Worm (Caenorhabditis elegans) whole organism, dauer: ENCODE measurements around the gene str-171.

Experiments used
- unc-62 ChIP-seq: sonication (generic microtip); optimal IDR thresholded peaks from 2 replicates; lab custom pipeline; 2017; ENCODE audit warnings: missing biosample characterization, missing genetic modification reagents, missing genetic modification characterization

Gene str-171

DNA sequence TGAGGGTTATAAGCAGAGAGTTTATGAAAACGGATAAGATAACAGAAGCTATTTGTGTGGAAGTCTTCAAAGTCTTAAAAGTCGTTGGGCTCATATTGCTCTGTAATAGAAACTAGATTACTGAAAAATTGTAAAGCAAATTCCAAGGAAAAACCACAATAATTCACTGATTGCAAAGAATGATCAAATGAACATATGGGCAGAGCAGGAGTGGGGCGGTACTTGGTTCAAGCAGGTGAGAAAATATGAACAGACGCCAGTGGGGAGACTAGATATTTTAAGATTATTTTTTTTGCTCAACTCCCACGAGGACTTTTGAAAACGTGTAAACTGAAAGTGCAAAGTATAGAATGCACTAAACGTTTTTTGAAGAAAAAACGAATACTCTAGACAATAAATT is at the start of gene str-171:
str-171 (minus strand) TSS at position 101 of the 400 bp plus-strand sequence.
- TF ChIP-seq unc-62 (GFP tag; lab: Kevin White, UChicago): no peak

DNA sequence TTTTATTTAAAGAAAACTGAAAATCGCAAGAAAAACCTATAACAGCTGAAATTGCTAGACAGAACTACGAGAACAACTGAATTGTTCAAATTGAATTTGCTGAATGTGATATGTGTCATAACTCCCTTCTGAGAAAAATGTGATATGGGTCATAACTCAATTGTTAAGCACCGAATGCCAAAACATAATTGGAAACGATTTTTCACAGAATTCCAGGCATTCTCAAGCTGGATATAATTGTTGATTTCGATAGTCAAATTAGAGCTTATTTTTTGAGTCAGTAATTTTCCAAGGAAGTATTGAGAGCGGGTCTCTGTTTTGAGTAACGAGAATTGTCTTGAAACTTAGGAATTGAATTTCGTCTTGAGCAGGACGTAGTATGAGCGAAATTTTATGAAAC is 49.6 kb upstream of the str-171 start:
- no peak for TF ChIP-seq unc-62 (GFP tag; lab: Kevin White, UChicago)

DNA sequence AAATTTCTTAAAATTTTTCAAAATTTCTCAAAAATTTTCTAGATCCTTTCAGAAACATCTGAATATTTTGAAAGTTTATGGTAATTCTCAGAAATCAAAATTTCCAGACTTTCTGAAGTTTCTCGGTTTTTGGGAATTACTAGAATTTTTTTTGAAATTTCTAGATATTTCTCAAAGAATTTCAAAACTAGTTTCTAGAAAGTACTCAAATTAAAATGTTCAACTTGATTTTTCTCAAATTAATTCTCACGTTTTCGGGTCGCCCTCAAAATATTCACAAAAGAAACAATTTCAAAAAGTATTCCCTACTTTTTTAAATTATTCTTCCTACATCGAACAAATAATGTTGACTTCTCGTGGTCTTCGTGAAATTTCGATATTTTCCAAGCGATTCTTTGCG is 47.4 kb upstream of the str-171 start, which contains the start of gene T09F5.10:
T09F5.10 (plus strand) TSS at position 301 of the 400 bp plus-strand sequence.
- TF ChIP-seq unc-62 (GFP tag; lab: Kevin White, UChicago): no peak

DNA sequence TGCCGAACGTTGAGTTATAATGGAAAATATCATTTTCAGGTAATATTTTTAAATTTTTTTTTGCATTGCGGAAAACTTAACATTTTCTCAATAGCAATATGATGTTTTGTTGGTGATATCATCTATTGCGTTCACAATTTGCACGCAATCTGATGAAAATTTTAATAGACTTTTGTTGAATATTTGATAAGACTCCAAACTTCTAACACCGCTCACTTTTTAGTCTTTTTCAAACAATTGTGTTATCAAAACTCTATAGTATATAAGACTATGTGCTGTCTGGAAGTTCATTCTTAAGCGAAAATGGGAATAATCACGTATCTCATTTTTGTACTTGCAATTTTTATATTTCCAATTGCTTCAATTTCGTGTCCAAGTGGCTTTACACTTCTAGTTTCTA is 43.1 kb upstream of the str-171 start, which contains the start of gene clec-47:
clec-47 (plus strand) TSS at position 301 of the 400 bp plus-strand sequence.
- no peak for TF ChIP-seq unc-62 (GFP tag; lab: Kevin White, UChicago)

DNA sequence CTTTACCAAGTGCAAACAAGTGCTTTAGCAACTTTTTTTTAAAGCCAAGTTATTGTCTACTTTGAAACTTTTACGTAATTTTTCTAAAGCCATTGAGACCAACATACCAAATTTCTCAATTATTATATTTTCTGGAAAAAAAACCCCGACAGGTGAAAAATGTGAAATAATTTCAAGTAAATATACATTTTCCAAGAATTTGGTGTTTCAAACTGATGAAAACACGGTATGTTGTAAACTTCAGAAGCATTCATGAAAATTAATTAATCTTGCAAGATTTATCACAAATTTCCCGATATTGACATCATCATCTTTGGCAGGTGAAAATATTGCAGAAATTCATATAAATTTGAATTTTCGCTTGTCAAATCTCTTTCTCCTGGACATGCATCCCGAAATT is 30.4 kb upstream of the str-171 start, which contains the start of gene srz-11:
srz-11 (plus strand) TSS at position 386 of the 400 bp plus-strand sequence.
- no peak for TF ChIP-seq unc-62 (GFP tag; lab: Kevin White, UChicago)

DNA sequence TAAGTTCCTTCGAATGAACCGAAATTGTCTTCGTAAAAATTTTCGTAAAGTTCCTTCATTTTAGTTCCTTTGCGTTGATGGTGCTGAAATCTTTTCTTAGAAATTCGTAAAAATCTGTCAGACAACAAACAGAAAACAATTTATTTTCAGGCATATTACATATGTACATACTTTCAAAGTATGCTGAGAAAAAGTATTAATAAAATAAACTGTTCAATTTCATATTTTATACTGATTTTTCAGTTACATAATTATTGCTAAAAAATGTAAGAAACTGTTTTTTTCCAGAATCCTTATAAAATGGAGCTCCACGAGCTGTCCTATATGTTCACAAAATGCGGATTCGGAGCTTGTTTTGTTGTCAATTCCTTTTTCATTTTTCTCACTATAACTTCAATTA is 26.4 kb upstream of the str-171 start, which contains the start of gene str-45:
str-45 (plus strand) TSS at position 301 of the 400 bp plus-strand sequence.
- no peak for TF ChIP-seq unc-62 (GFP tag; lab: Kevin White, UChicago)

DNA sequence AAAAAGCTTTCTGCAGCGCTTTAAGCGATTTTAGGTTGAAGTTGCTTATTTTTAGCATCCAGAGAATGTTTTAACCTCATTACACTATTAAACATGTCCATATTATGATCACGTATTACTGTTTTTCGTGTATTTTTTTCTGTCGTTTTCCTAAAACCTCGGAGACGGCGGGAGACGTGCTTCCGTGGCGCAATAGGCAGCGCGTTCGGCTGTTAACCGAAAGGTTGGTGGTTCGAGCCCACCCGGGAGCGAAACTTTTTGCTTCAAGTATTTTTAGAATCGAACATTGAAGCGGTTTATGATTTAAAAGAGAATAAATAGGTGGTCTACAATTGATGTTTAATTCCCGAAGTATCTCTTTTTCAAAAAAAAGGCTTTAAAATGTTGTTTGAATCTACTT is 24.2 kb upstream of the str-171 start:
- no peak for TF ChIP-seq unc-62 (GFP tag; lab: Kevin White, UChicago)

DNA sequence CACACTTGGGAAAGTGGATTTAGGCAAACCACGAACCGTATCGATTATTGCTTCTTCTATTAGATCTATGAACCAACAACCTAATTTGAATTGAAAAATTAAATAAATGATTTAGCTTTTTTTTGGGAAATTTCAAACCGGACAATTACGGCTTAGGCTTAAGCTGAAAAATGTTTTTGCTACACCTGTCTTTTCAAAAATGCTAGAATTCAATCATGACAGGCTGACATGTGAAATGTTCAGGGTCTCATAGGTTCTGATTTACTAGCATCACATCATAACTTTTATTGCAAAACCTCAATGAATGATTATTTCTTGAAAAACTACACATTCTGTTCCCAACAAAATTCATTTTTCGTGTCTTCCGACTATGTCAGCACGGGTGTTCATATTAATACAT is 21.0 kb upstream of the str-171 start, which contains the start of gene srh-55:
srh-55 (plus strand) TSS at position 301 of the 400 bp plus-strand sequence.
- no peak for TF ChIP-seq unc-62 (GFP tag; lab: Kevin White, UChicago)

DNA sequence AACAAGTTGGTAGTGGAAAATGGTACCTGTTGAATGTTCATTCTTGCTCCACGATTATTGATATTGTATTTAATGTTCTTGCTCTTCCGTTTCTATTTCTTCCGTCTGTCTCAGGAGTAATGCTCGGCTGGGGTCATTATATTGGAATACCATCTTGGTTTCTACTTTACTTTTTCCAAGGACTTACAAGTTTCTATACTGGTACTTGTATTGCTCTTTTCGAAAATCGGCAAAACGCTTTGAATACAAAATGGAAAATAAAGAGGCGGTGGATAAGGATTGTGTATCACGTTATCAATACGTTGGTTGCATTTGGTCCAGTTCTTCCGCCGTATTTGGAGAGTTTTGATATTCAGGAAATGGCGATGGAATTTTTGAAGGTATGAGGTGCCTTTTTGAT is 19.7 kb upstream of the str-171 start:
- no peak for TF ChIP-seq unc-62 (GFP tag; lab: Kevin White, UChicago)

DNA sequence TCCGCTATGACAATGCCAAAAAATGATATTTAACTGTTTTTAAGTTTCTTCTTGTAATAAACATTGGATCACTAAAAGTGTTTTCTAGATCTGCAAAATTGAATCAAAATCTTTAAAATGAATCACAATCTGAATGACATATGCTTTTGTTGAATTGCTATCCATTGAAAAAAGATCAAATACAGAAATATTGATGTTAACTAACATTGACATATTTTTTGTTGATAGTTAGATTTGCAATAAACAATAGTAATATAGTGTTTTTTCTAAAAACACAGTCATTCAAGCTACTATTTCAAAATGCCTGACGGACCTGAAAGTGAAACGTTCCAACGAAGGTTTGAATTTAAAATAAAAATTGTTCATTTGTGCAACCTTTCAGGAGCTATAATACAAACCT is 18.3 kb upstream of the str-171 start, which contains the start of gene T09F5.2:
T09F5.2 (plus strand) TSS at position 301 of the 400 bp plus-strand sequence.
- TF ChIP-seq unc-62 (GFP tag; lab: Kevin White, UChicago): no peak

DNA sequence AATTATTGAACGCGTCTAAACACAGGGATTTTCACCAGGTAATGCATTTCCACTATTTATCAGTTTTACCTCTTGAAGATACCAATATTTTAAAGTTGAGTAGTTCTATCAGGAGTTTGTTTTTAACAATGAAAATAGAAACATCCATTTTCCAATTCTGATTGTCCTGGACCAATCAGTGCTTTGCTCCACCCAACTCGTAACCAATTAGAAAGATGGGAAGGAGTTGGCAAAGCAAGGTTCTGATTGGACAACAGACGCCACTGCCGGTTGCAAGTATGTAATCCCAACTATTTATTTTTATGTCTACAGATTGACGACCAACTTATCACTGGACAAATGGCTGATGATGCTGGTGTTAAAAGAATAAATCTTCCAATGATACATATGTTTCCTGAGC is 17.9 kb upstream of the str-171 start:
- no peak for TF ChIP-seq unc-62 (GFP tag; lab: Kevin White, UChicago)

DNA sequence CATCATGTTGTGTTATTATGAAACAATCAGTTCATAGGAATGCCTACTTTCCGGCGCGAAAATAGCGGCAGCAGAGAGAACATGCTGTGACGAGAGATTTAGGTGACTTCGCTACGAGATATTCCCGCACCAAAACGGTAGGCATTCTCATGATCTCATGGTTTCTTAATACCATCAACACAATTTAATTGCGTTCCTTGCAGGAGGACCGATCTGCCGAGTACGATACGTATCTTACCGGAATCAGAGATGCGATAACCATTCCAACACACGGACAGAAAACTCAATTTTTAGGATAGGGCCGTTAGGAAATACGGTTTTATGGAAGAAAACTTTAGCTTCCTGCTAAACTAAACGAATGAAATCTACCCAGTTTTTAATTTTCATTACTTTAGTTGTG is 16.5 kb upstream of the str-171 start, which contains the start of gene T09F5.1:
T09F5.1 (plus strand) TSS at position 301 of the 400 bp plus-strand sequence.
- no peak for TF ChIP-seq unc-62 (GFP tag; lab: Kevin White, UChicago)

DNA sequence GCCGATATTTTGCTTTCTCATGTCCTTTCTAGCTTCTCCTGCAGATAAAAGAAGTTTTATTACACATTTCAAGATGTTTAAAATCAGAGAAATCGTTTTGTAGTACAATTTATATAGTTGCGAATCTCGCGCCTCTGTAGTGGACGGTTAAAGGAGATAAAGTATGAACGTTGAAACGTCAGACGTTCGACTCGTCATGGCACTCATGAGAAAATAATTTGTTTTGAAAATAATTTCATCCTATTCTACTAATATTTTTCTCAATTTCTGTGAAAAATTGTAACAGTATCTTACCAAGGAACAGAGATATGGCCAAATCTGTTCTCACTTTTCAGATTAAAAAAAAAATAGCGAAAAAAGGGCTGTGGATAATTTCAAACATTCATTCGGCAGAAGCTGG is 15.5 kb upstream of the str-171 start, which contains the start of gene T09F5.20:
T09F5.20 (minus strand) TSS at position 101 of the 400 bp plus-strand sequence.
- no peak for TF ChIP-seq unc-62 (GFP tag; lab: Kevin White, UChicago)

DNA sequence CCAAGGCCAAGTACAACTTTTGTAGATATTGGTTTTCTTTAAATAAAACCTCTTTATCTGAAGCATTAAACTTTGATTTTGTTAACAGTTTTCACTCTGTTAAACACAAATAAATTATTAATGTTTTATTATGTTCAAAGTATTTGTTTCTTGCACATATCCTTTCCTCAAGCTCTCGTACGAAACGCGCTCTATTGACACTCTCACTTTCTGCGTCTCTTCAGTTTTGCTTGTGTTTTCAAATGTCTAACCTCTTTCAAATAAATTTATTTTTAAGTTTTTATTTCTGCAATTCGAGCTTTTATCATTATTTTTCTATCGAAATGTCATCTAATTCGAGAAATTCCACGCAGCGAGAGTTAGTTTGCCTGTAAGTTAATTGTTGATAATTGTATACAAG is 11.5 kb upstream of the str-171 start, which contains the start of gene K08F9.4:
K08F9.4 (plus strand) TSS at position 222 of the 400 bp plus-strand sequence.
- no peak for TF ChIP-seq unc-62 (GFP tag; lab: Kevin White, UChicago)

DNA sequence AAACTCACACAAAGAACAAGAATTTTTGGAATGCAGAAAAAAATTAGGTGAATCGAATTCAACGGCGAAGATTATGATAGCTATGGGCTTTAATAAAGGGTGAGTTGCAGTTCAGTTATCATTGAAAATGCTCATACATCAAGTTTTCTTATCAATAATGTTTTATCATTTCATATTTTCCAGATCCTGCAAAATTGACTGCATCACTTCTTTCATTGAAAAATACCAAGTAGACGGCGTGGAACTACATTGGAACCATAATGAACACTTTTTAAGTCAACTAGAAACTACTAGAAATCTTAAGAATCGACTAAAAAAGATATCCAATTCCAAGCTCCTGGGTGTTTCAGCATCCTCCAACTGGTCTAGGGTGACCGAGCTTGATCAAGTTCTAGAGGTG is 11.0 kb upstream of the str-171 start, which contains the start of gene K08F9.1:
K08F9.1 (minus strand) TSS at position 101 of the 400 bp plus-strand sequence.
- TF ChIP-seq unc-62 (GFP tag; lab: Kevin White, UChicago): no peak

DNA sequence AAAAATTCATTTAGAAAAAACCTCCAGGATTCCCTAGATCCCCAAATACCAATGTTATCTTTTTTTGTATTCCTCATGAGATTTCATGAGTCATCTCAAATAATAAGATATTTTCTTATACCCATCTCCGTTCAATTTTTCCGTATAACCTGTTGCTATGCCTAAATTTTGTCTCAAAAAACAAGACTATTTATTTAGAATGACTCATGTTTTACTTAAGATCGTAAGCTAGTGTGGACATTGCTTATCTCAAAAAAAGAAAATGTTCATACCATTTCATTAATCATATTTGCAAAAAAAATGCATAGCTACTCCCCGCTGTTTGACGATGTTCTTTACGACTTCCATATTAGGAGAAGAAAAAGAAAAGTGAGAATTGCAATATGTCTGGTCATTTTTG is 7.9 kb upstream of the str-171 start, which contains the start of gene K08F9.3:
K08F9.3 (plus strand) TSS at position 301 of the 400 bp plus-strand sequence.
- TF ChIP-seq unc-62 (GFP tag; lab: Kevin White, UChicago): no peak

DNA sequence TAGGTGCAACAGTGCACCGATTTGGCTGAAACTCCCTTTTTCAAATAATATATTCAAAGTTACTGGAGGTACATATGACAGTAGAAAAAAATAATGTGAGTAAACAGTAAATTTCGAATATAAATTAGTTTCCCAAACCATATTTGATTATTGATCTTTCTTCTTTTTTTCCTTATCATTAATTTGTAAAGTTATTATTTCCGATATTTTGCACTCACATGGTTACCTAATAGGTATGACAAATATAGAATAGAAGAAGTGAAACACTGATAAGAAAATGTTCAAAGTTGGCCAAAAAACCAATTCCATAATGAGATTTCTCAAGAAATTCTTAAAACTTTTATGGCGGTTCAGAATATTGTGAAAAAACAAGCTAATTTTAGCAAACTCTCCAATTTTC is 7.5 kb upstream of the str-171 start:
- no peak for TF ChIP-seq unc-62 (GFP tag; lab: Kevin White, UChicago)
